Worm (Caenorhabditis elegans) whole organism, young adult: Measurements from ENCODE around the gene F55C12.4.
A peak's percentile ranks its signal among the peaks of the same experiment; 100 is the strongest.

ENCODE experiments used
- B0019.2 ChIP-seq: fragments of 200-800 bp; sonication (Bioruptor generic); conservative IDR thresholded peaks from 2 replicates; pipeline ENCODE4 v1.3.6; 2022; ENCODE audit warnings: missing genetic modification reagents, missing genetic modification characterization, missing compliant biosample characterization
- F23B12.7 ChIP-seq: sonication (generic microtip); optimal IDR thresholded peaks from 2 replicates; lab custom pipeline; 2017; ENCODE audit warnings: missing genetic modification characterization, mild to moderate bottlenecking, missing compliant biosample characterization, antibody characterized with exemption, moderate library complexity; ENCODE audit not compliant: insufficient read depth
- Y53F4B.3 ChIP-seq: fragments of 200-800 bp; sonication (Bioruptor generic); IDR thresholded peaks from 2 replicates; pipeline ENCODE4 v1.3.6; 2022; ENCODE audit warnings: missing genetic modification reagents, missing genetic modification characterization, missing compliant biosample characterization
- Y53G8AR.9 ChIP-seq: fragments of 200-800 bp; sonication (Bioruptor generic); conservative IDR thresholded peaks from 2 replicates; pipeline ENCODE4 v1.3.6; 2022; ENCODE audit warnings: missing genetic modification reagents, missing genetic modification characterization, missing compliant biosample characterization
- Y67H2A.10 ChIP-seq: fragments of 200-800 bp; sonication (Bioruptor generic); conservative IDR thresholded peaks from 2 replicates; pipeline ENCODE4 v1.3.6; 2022; ENCODE audit warnings: missing genetic modification reagents, missing genetic modification characterization, missing compliant biosample characterization
- Y79H2A.3 ChIP-seq: fragments of 200-800 bp; sonication (Bioruptor generic); conservative IDR thresholded peaks from 2 replicates; pipeline ENCODE4 v1.3.6; 2022; ENCODE audit warnings: missing genetic modification reagents, missing genetic modification characterization, missing compliant biosample characterization
- Y95B8A.8 ChIP-seq: fragments of 200-800 bp; sonication (Bioruptor generic); IDR thresholded peaks from 2 replicates; pipeline ENCODE4 v1.3.6; 2022; ENCODE audit warnings: missing genetic modification reagents, missing genetic modification characterization, missing compliant biosample characterization
- athp-1 ChIP-seq: sonication (generic microtip); optimal IDR thresholded peaks from 2 replicates; lab custom pipeline; 2017; ENCODE audit warnings: mild to moderate bottlenecking, missing genetic modification characterization, missing compliant biosample characterization
- cebp-1 ChIP-seq, 2 experiments: fragments of 200-800 bp in 1 of 2; sonication (Bioruptor generic) in 1 of 2; sonication (generic microtip) in 1 of 2; IDR thresholded peaks in 1 of 2; optimal IDR thresholded peaks in 1 of 2; 2 replicates each; pipeline versions ENCODE4 v1.3.6 to Lab custom; 2017 to 2022; ENCODE audit warnings: missing compliant biosample characterization in 2 of 2, missing genetic modification characterization in 2 of 2, mild to moderate bottlenecking in 1 of 2, missing genetic modification reagents in 1 of 2, moderate library complexity in 1 of 2
- ceh-100 ChIP-seq: fragments of 200-800 bp; sonication (Bioruptor generic); IDR thresholded peaks from 2 replicates; pipeline ENCODE4 v1.3.6; 2022; ENCODE audit warnings: missing genetic modification reagents, missing genetic modification characterization, missing compliant biosample characterization
- ceh-79 ChIP-seq: sonication (generic microtip); optimal IDR thresholded peaks from 2 replicates; lab custom pipeline; 2017; ENCODE audit warnings: mild to moderate bottlenecking, missing genetic modification characterization, missing compliant biosample characterization
- ceh-91 ChIP-seq: fragments of 200-800 bp; sonication (Bioruptor generic); IDR thresholded peaks from 2 replicates; pipeline ENCODE4 v1.3.6; 2022; ENCODE audit warnings: missing genetic modification reagents, missing genetic modification characterization, missing compliant biosample characterization
- dox-1 ChIP-seq: fragments of 200-800 bp; sonication (Bioruptor generic); IDR thresholded peaks from 2 replicates; pipeline ENCODE4 v1.3.6; 2022; ENCODE audit warnings: missing genetic modification reagents, missing genetic modification characterization, missing compliant biosample characterization
- dpff-1 ChIP-seq: sonication (generic microtip); optimal IDR thresholded peaks from 2 replicates; lab custom pipeline; 2017; ENCODE audit warnings: mild to moderate bottlenecking, missing genetic modification characterization, missing compliant biosample characterization
- egl-44 ChIP-seq: fragments of 200-800 bp; sonication (Bioruptor generic); IDR thresholded peaks from 2 replicates; pipeline ENCODE4 v1.3.6; 2022; ENCODE audit warnings: missing genetic modification reagents, missing genetic modification characterization, missing compliant biosample characterization
- hlh-26 ChIP-seq: fragments of 200-800 bp; sonication (Bioruptor generic); conservative IDR thresholded peaks from 2 replicates; pipeline ENCODE4 v1.3.6; 2022; ENCODE audit warnings: missing genetic modification reagents, missing genetic modification characterization, missing compliant biosample characterization
- lin-26 ChIP-seq: fragments of 200-800 bp; sonication (Bioruptor generic); IDR thresholded peaks from 2 replicates; pipeline ENCODE4 v1.3.6; 2022; ENCODE audit warnings: missing genetic modification reagents, missing genetic modification characterization, missing compliant biosample characterization
- lsl-1 ChIP-seq: fragments of 200-800 bp; sonication (Bioruptor generic); optimal IDR thresholded peaks from 2 replicates; lab custom pipeline; 2018; ENCODE audit warnings: mild to moderate bottlenecking, missing genetic modification characterization, moderate library complexity, missing compliant biosample characterization
- lsy-27 ChIP-seq: sonication (generic microtip); optimal IDR thresholded peaks from 2 replicates; lab custom pipeline; 2017; ENCODE audit warnings: missing genetic modification characterization, mild to moderate bottlenecking, missing compliant biosample characterization, antibody characterized with exemption, missing genotype, borderline replicate concordance; ENCODE audit not compliant: insufficient read depth
- mxl-1 ChIP-seq: sonication (generic microtip); optimal IDR thresholded peaks from 2 replicates; lab custom pipeline; 2016; ENCODE audit warnings: missing genetic modification characterization, missing compliant biosample characterization
- nfya-2 ChIP-seq: fragments of 200-800 bp; sonication (Bioruptor generic); IDR thresholded peaks from 2 replicates; pipeline ENCODE4 v1.3.6; 2022; ENCODE audit warnings: missing genetic modification reagents, missing genetic modification characterization, missing compliant biosample characterization
- nfyb-1 ChIP-seq: fragments of 200-800 bp; sonication (Bioruptor generic); IDR thresholded peaks from 2 replicates; pipeline ENCODE4 v1.3.6; 2022; ENCODE audit warnings: missing genetic modification reagents, missing genetic modification characterization, missing compliant biosample characterization
- nhr-179 ChIP-seq: sonication (generic microtip); optimal IDR thresholded peaks from 2 replicates; lab custom pipeline; 2016; ENCODE audit warnings: mild to moderate bottlenecking, missing genetic modification characterization, missing compliant biosample characterization
- nhr-80 ChIP-seq: sonication (generic microtip); optimal IDR thresholded peaks from 2 replicates; lab custom pipeline; 2016; ENCODE audit warnings: missing genetic modification characterization, missing compliant biosample characterization
- pbrm-1 ChIP-seq: fragments of 200-800 bp; sonication (Bioruptor generic); IDR thresholded peaks from 2 replicates; pipeline ENCODE4 v1.3.6; 2022; ENCODE audit warnings: missing genetic modification reagents, missing genetic modification characterization, missing compliant biosample characterization
- snpc-4 ChIP-seq, 5 experiments: fragments of 150-350 bp in 1 of 5; sonication (generic microtip) in 4 of 5; optimal IDR thresholded peaks; 2 replicates each; lab custom pipeline; 2014 to 2018; ENCODE audit warnings: missing genetic modification characterization in 5 of 5, missing biosample characterization in 3 of 5, antibody characterized with exemption in 2 of 5, mild to moderate bottlenecking in 2 of 5, missing compliant biosample characterization in 2 of 5, missing genotype in 2 of 5, moderate library complexity in 2 of 5, missing genetic modification reagents in 1 of 5
- somi-1 ChIP-seq: fragments of 200-800 bp; sonication (Bioruptor generic); optimal IDR thresholded peaks from 2 replicates; lab custom pipeline; 2018; ENCODE audit warnings: mild to moderate bottlenecking, missing genetic modification characterization, missing compliant biosample characterization
- tbp1 ChIP-seq: fragments of 200-800 bp; sonication (Bioruptor generic); optimal IDR thresholded peaks from 2 replicates; lab custom pipeline; 2018; ENCODE audit warnings: mild to moderate bottlenecking, missing genetic modification characterization, missing compliant biosample characterization
- tlf-1 ChIP-seq: fragments of 200-800 bp; sonication (Bioruptor generic); optimal IDR thresholded peaks from 2 replicates; lab custom pipeline; 2018; ENCODE audit warnings: mild to moderate bottlenecking, missing genetic modification characterization, missing compliant biosample characterization
- unc-130 ChIP-seq: sonication (generic microtip); optimal IDR thresholded peaks from 2 replicates; lab custom pipeline; 2016; ENCODE audit warnings: missing genetic modification reagents, missing genetic modification characterization, missing compliant biosample characterization
- unc-62 ChIP-seq: fragments of 150-350 bp; optimal IDR thresholded peaks from 2 replicates; lab custom pipeline; 2014; ENCODE audit warnings: missing biosample characterization, missing genetic modification reagents, missing genetic modification characterization
- ztf-26 ChIP-seq: sonication (generic microtip); optimal IDR thresholded peaks from 2 replicates; lab custom pipeline; 2017; ENCODE audit warnings: missing genetic modification characterization, missing compliant biosample characterization
- ztf-28 ChIP-seq: fragments of 200-800 bp; sonication (Bioruptor generic); IDR thresholded peaks from 2 replicates; pipeline ENCODE4 v1.3.6; 2022; ENCODE audit warnings: missing genetic modification reagents, missing genetic modification characterization, missing compliant biosample characterization
- ztf-6 ChIP-seq: fragments of 200-800 bp; sonication (Bioruptor generic); IDR thresholded peaks from 2 replicates; pipeline ENCODE4 v1.3.6; 2022; ENCODE audit warnings: missing genetic modification reagents, missing genetic modification characterization, missing compliant biosample characterization

F55C12.4 gene

DNA sequence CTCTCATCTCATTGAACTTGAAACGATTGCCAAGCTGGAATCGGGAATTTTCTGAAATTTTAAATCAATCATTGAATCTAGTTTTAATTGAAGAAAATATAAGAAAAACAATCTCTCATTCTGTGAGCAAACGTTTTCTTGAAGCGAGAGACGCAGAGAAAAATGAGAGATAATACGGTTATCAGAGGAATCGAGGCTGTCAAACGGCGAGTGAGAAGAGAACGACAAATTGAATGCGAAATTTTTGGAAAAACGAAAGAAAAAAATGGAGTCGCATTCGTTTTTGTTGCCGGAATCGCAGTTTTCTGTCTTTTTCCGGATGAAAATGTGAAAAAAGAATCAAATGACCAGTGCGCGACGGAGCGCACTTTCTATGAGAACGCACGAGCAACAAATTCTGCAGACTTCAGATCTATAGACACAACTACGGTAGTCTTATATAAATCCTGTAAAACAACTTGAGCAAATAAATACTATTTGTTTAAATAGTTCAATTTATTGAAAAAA, 15.4 kb upstream of the F55C12.4 start, which contains the start of gene tex-2 (continued):
- TF ChIP-seq lsl-1 (GFP tag; lab: Kevin White, UChicago), result peak; percentile 15
- peak; percentile 70 for TF ChIP-seq dox-1 (GFP tag; lab: Robert Waterston, UW)
- TF ChIP-seq lsy-27 (tag; lab: Kevin White, UChicago), result peak; percentile 14
- TF ChIP-seq nhr-80 (tag; lab: Kevin White, UChicago), result peak; percentile 84
- peak; percentile 48 for TF ChIP-seq F23B12.7 (tag; lab: Kevin White, UChicago)
- no peak for TF ChIP-seq ceh-79 (tag; lab: Kevin White, UChicago)
- peak; percentile 94 for TF ChIP-seq ceh-100 (GFP tag; lab: Robert Waterston, UW)
- no peak for TF ChIP-seq nfya-2

DNA sequence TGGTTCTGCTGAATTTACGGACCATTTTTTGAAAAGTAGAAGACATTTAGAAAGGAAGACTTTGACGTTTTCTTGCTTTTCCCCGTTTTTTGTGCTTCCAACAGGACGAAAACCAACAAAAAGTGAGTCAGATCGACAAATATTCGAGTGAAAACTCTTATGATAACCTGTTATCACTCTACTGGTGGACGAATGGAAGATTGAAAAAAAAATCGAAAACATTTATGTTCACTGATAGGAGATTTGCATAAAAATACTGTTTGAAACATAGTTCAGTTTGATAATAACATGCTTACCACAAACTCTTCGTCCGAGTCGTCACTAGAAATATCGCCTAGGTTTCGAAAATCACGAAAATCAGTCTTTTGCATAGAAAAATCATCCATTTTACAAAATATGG, 14.2 kb upstream of the F55C12.4 start:
- TF ChIP-seq nhr-80 (tag; lab: Kevin White, UChicago), result peak; percentile 4
- no peak for TF ChIP-seq lin-26 (GFP tag; lab: Robert Waterston, UW)

ce11 chrII:5871508-5871907, 13.3 kb upstream of the F55C12.4 start:
- TF ChIP-seq nhr-80 (tag; lab: Kevin White, UChicago) (peak; percentile 22), ztf-6 (GFP tag; lab: Robert Waterston, UW) (no peak)

DNA sequence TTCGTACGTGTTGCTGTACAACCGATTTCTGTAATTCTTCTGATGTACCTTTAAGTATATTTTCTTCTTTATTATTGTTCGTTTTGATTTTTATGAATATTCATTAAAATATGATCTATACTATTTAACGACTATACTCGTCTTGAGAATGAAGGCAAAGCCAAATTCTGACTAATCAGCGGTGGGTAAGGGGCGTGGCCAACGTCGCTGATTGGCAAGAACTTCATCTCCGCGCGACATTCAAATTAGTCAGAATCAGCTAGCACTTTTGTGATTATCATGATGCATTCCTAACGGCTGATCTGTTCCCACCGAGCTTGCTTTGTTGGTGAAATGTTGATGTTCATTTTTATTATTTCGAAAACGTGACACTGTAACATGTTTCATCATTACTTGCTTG, 8.7 kb upstream of the F55C12.4 start:
- 0 out of 2 replicates have a peak, but pooled peaks have one; percentile 45 for TF ChIP-seq Y53G8AR.9
- TF ChIP-seq snpc-4 (GFP tag; optimal IDR thresholded peaks at IDR 0.05; lab: Kevin White, UChicago), result no peak
- peak in 1 of 4 experiments; percentile 13 for TF ChIP-seq snpc-4 (tag; optimal IDR thresholded peaks at IDR 0.05; lab: Kevin White, UChicago)
- TF ChIP-seq nhr-179 (tag; lab: Kevin White, UChicago), result no peak
- no peak for TF ChIP-seq cebp-1 (GFP tag; IDR thresholded peaks at IDR 0.05; lab: Robert Waterston, UW)
- TF ChIP-seq cebp-1 (tag; optimal IDR thresholded peaks at IDR 0.05; lab: Kevin White, UChicago), result peak; percentile 36
- TF ChIP-seq nfyb-1 (GFP tag; lab: Robert Waterston, UW), result peak; percentile 87
- TF ChIP-seq ceh-91 (GFP tag; lab: Robert Waterston, UW), result no peak
- TF ChIP-seq, all 124 proteins: peak for 4

DNA sequence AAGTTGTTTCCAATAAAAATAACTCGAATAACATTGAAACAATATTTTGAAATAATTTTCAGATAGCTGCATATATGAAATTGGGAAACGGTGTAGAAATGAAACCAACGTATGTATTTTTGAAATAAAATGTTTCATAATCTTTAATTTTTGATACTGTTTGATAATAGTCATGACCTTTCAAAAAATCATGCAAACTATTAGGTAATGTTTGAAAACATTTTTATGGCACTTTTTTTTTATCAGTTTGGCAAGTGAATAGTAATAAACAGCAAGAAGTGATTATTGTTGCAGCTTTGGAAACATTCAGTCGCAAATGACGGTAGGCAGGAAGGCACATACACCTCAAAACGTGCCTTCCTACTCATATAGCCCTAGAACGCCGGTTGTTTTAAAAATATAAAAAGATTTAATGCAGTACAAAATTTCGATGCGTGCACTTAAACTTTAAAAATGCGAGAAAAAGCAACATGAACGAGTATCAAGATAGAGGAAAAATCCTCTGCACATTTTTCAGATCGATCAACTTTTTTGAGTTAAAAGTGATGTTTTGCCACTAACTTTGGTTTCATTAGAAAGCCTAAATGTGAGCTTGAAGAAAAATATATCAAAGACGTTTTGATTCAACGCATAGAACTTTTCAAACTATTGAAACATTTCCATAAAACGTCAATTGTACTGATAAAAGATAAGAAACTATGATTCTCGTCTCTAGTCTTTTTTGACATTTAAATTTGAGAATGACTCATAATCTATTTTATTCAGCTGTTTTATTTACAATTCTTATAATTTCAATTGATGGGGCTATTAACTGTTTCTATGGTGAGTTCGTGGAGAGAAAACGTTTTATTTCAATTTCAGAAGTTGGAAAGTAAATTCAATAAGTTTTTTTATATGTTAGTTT, 7.4 kb upstream of the F55C12.4 start, which contains the start of gene F55C12.19:
Gene F55C12.19, plus strand, starts transcription at position 735 of the 904 bp plus-strand sequence.
- TF ChIP-seq nhr-80 (tag; lab: Kevin White, UChicago) (peak; percentile 19), unc-62 (GFP tag; lab: Kevin White, UChicago) (peak; percentile 36), dpff-1 (no peak), tbp1 (no peak), ztf-28 (GFP tag; lab: Robert Waterston, UW) (no peak)

- TF ChIP-seq ztf-26 (tag; lab: Kevin White, UChicago) (no peak), nhr-80 (tag; lab: Kevin White, UChicago) (peak; percentile 38)
- TF ChIP-seq, all 124 proteins: peak for 1
Measured at ce11 chrII:5863893-5864292, 5.7 kb upstream of the F55C12.4 start, which contains the start of gene tag-234. TSS of gene tag-234 (plus strand) at chrII:5864193.

ce11 chrII:5860621-5861020, 2.4 kb upstream of the F55C12.4 start:
- TF ChIP-seq Y95B8A.8 (GFP tag; lab: Robert Waterston, UW) (no peak), Y79H2A.3 (GFP tag; lab: Robert Waterston, UW) (no peak), Y53F4B.3 (GFP tag; lab: Robert Waterston, UW) (no peak), pbrm-1 (no peak), mxl-1 (tag; lab: Kevin White, UChicago) (no peak), tlf-1 (GFP tag; lab: Kevin White, UChicago) (no peak), unc-130 (GFP tag; lab: Kevin White, UChicago) (no peak), B0019.2 (GFP tag; lab: Robert Waterston, UW) (no peak), somi-1 (no peak), Y67H2A.10 (GFP tag; lab: Robert Waterston, UW) (no peak), hlh-26 (GFP tag; lab: Robert Waterston, UW) (no peak), egl-44 (GFP tag; lab: Robert Waterston, UW) (no peak), athp-1 (tag; lab: Kevin White, UChicago) (no peak), ztf-6 (GFP tag; lab: Robert Waterston, UW) (no peak)
